Worm (Caenorhabditis elegans) whole organism, mixed stage, embryonic: Measurements from ENCODE around the gene B0361.11.

ENCODE experiments used
- M03D4.4 ChIP-seq: sonication (generic microtip); optimal IDR thresholded peaks from 2 replicates; lab custom pipeline; 2017; ENCODE audit warnings: mild to moderate bottlenecking, missing genetic modification characterization, missing compliant biosample characterization
- bed-3 ChIP-seq: fragments of 200-800 bp; sonication (Bioruptor generic); optimal IDR thresholded peaks from 3 replicates; lab custom pipeline; 2018; ENCODE audit warnings: mild to moderate bottlenecking, missing genetic modification characterization, moderate library complexity, missing compliant biosample characterization
- blmp-1 ChIP-seq: fragments of 150-350 bp; optimal IDR thresholded peaks from 2 replicates; lab custom pipeline; 2014; ENCODE audit warnings: missing biosample characterization, missing genetic modification characterization
- ceh-83 ChIP-seq: fragments of 200-800 bp; sonication (Bioruptor generic); optimal IDR thresholded peaks from 2 replicates; lab custom pipeline; 2018; ENCODE audit warnings: mild to moderate bottlenecking, missing genetic modification characterization, missing compliant biosample characterization
- ces-1 ChIP-seq: fragments of 150-350 bp; optimal IDR thresholded peaks from 2 replicates; lab custom pipeline; 2014; ENCODE audit warnings: missing biosample characterization, missing genetic modification reagents, missing genetic modification characterization
- drap-1 ChIP-seq: fragments of 200-800 bp; sonication (Bioruptor generic); optimal IDR thresholded peaks from 3 replicates; lab custom pipeline; 2018; ENCODE audit warnings: mild to moderate bottlenecking, missing genetic modification characterization, missing compliant biosample characterization
- elt-1 ChIP-seq: sonication (generic microtip); optimal IDR thresholded peaks from 2 replicates; lab custom pipeline; 2017; ENCODE audit warnings: missing genetic modification characterization, mild to moderate bottlenecking, missing compliant biosample characterization, antibody characterized with exemption, moderate library complexity, borderline replicate concordance; ENCODE audit not compliant: insufficient read depth
- elt-3 ChIP-seq: fragments of 150-350 bp; optimal IDR thresholded peaks from 2 replicates; lab custom pipeline; 2014; ENCODE audit warnings: missing biosample characterization, missing genetic modification characterization
- flh-1 ChIP-seq: fragments of 200-800 bp; sonication (Bioruptor generic); optimal IDR thresholded peaks from 2 replicates; lab custom pipeline; 2018; ENCODE audit warnings: mild to moderate bottlenecking, missing genetic modification characterization, moderate library complexity, missing compliant biosample characterization
- ham-2 ChIP-seq: fragments of 200-800 bp; sonication (Bioruptor generic); optimal IDR thresholded peaks from 2 replicates; lab custom pipeline; 2018; ENCODE audit warnings: mild to moderate bottlenecking, missing genetic modification characterization, missing compliant biosample characterization
- hlh-1 ChIP-seq: fragments of 150-350 bp; optimal IDR thresholded peaks from 2 replicates; lab custom pipeline; 2014; ENCODE audit warnings: missing biosample characterization, missing genetic modification reagents, missing genetic modification characterization
- lin-13 ChIP-seq: fragments of 150-350 bp; optimal IDR thresholded peaks from 2 replicates; lab custom pipeline; 2014; ENCODE audit warnings: missing biosample characterization, missing genetic modification characterization
- lin-32 ChIP-seq: fragments of 200-800 bp; sonication (Bioruptor generic); optimal IDR thresholded peaks from 2 replicates; lab custom pipeline; 2018; ENCODE audit warnings: mild to moderate bottlenecking, missing genetic modification characterization, missing compliant biosample characterization
- lsy-2 ChIP-seq: fragments of 150-350 bp; optimal IDR thresholded peaks from 2 replicates; lab custom pipeline; 2014; ENCODE audit warnings: missing biosample characterization, missing genetic modification characterization
- mab-5 ChIP-seq: fragments of 150-350 bp; optimal IDR thresholded peaks from 2 replicates; lab custom pipeline; 2014; ENCODE audit warnings: missing biosample characterization, missing genetic modification characterization
- mep-1 ChIP-seq: fragments of 150-350 bp; optimal IDR thresholded peaks from 2 replicates; lab custom pipeline; 2017; ENCODE audit warnings: missing biosample characterization, missing genetic modification reagents, missing genetic modification characterization, inconsistent platforms
- nhr-12 ChIP-seq: fragments of 150-350 bp; optimal IDR thresholded peaks from 2 replicates; lab custom pipeline; 2014; ENCODE audit warnings: missing biosample characterization, missing genetic modification characterization
- nhr-2 ChIP-seq: fragments of 150-350 bp; optimal IDR thresholded peaks from 2 replicates; lab custom pipeline; 2014; ENCODE audit warnings: missing biosample characterization, missing genetic modification characterization
- nhr-237 ChIP-seq: fragments of 150-350 bp; optimal IDR thresholded peaks from 2 replicates; lab custom pipeline; 2014; ENCODE audit warnings: missing biosample characterization, missing genetic modification characterization
- nhr-28 ChIP-seq: fragments of 150-350 bp; optimal IDR thresholded peaks from 2 replicates; lab custom pipeline; 2014; ENCODE audit warnings: missing biosample characterization, missing genetic modification characterization
- nhr-76 ChIP-seq: sonication (generic microtip); optimal IDR thresholded peaks from 2 replicates; lab custom pipeline; 2017; ENCODE audit warnings: missing biosample characterization, missing genetic modification characterization
- pha-4 ChIP-seq: fragments of 150-350 bp; optimal IDR thresholded peaks from 2 replicates; lab custom pipeline; 2018; ENCODE audit warnings: missing biosample characterization, missing genetic modification reagents, missing genetic modification characterization
- sem-2 ChIP-seq: fragments of 200-800 bp; sonication (Bioruptor generic); optimal IDR thresholded peaks from 2 replicates; lab custom pipeline; 2018; ENCODE audit warnings: mild to moderate bottlenecking, missing genetic modification characterization, missing compliant biosample characterization
- sptf-1 ChIP-seq: sonication (generic microtip); optimal IDR thresholded peaks from 2 replicates; lab custom pipeline; 2017; ENCODE audit warnings: mild to moderate bottlenecking, missing genetic modification characterization, moderate library complexity, missing compliant biosample characterization
- tbx-8 ChIP-seq: fragments of 200-800 bp; sonication (Bioruptor generic); optimal IDR thresholded peaks from 2 replicates; lab custom pipeline; 2018; ENCODE audit warnings: mild to moderate bottlenecking, missing genetic modification characterization, moderate library complexity, missing compliant biosample characterization
- unc-120 ChIP-seq: sonication (generic microtip); optimal IDR thresholded peaks from 2 replicates; lab custom pipeline; 2017; ENCODE audit warnings: missing genetic modification characterization, missing compliant biosample characterization; ENCODE audit not compliant: poor library complexity, severe bottlenecking
- unc-39 ChIP-seq: fragments of 150-350 bp; optimal IDR thresholded peaks from 2 replicates; lab custom pipeline; 2014; ENCODE audit warnings: missing biosample characterization, missing genetic modification characterization
- unc-62 ChIP-seq: fragments of 150-350 bp; optimal IDR thresholded peaks from 2 replicates; lab custom pipeline; 2014; ENCODE audit warnings: missing biosample characterization, missing genetic modification reagents, missing genetic modification characterization
- zip-8 ChIP-seq: fragments of 150-350 bp; optimal IDR thresholded peaks from 2 replicates; lab custom pipeline; 2014; ENCODE audit warnings: missing biosample characterization, missing genetic modification characterization
- ztf-11 ChIP-seq: fragments of 150-350 bp; optimal IDR thresholded peaks from 2 replicates; lab custom pipeline; 2014; ENCODE audit warnings: missing biosample characterization, missing genetic modification characterization

Gene B0361.11

DNA sequence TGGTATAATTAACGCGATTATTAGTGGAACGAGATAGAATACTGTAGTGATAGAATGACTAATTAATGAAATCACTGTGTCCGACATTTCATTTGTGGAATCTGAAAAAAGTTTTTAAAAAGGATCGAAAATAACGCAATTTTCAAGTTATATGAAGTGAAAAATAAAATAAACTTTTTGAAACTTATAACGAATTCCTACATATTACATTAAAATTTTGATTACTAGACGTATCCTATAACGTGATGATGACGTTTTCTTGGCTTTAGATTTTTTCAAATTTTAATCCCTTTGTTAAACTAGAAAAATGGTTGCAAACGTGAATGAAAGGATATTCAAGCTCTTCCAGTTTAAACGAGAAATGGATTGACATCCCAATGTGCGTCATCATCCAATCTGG, 13.1 kb downstream of the B0361.11 start, which contains the start of gene algn-11:
Gene algn-11 (minus strand): TSS at position 101 of the 400 bp plus-strand sequence.
- TF ChIP-seq unc-120 (tag; lab: Kevin White, UChicago): no peak
- TF ChIP-seq sptf-1 (tag; lab: Kevin White, UChicago): no peak
- TF ChIP-seq drap-1 (GFP tag; lab: Kevin White, UChicago): no peak
- TF ChIP-seq sem-2 (GFP tag; lab: Kevin White, UChicago): no peak
- no peak for TF ChIP-seq ztf-11 (tag; lab: Kevin White, UChicago)
- TF ChIP-seq ceh-83 (GFP tag; lab: Kevin White, UChicago): no peak
- TF ChIP-seq pha-4 (tag; lab: Kevin White, UChicago): no peak
- TF ChIP-seq nhr-237: no peak
- TF ChIP-seq tbx-8: no peak
- TF ChIP-seq elt-1: no peak
- TF ChIP-seq lin-13: no peak
- TF ChIP-seq unc-62 (GFP tag; lab: Kevin White, UChicago): no peak
- TF ChIP-seq lsy-2 (tag; lab: Kevin White, UChicago): no peak
- TF ChIP-seq flh-1 (GFP tag; lab: Kevin White, UChicago): no peak
- TF ChIP-seq nhr-76 (tag; lab: Kevin White, UChicago): no peak
- no peak for TF ChIP-seq unc-39
- TF ChIP-seq mep-1 (tag; lab: Kevin White, UChicago): no peak
- no peak for TF ChIP-seq zip-8 (tag; lab: Kevin White, UChicago)

DNA sequence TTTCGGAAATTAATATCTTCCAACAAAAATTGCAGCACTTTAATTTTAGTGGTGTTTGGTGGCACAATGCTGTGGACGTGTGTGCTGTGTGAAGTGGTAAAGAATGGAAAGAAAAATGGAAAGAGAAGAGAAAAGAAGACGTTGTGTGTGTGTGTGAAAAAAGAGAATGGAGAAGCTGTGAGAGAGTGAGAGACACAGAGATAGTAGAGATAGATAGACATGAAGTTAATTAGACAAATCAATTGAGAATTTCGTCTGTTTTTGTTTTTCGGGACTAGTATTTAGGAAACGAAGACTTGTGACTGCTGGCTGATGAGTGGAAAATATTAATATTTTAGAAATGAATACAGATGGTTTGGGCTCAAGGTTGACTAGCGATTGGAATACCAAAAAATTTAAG, 13.8 kb downstream of the B0361.11 start:
- no peak for TF ChIP-seq pha-4 (tag; lab: Kevin White, UChicago)
- TF ChIP-seq zip-8 (tag; lab: Kevin White, UChicago): no peak
- TF ChIP-seq unc-62 (GFP tag; lab: Kevin White, UChicago): no peak
- TF ChIP-seq unc-39: no peak
- no peak for TF ChIP-seq nhr-28 (tag; lab: Kevin White, UChicago)
- no peak for TF ChIP-seq bed-3 (GFP tag; lab: Kevin White, UChicago)
- peak; percentile 70 for TF ChIP-seq ces-1 (GFP tag; lab: Kevin White, UChicago)

DNA sequence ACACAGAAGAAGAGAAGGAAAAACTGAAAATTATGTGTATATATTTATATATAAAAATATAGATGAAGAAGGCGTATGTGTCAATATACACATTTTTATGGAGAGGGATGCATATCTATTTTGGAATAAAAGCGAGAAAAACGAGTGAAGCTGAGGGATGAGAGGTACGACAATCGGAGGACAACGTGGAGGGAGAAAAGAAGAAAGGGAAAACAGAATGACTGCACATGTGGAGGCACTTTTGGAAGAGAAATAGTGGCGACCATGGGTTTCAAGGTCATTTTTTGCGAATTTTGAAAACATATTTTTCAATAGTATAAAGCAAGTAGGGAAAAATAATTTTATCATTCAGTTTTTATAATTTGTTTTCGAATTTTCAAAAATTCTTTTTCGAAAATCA, 15.2 kb downstream of the B0361.11 start:
- TF ChIP-seq nhr-2 (tag; lab: Kevin White, UChicago) (no peak), blmp-1 (tag; lab: Kevin White, UChicago) (peak; percentile 59), unc-39 (no peak)

ce11 chrIII:7293075-7293684, 15.8 kb downstream of the B0361.11 start, which contains the start of gene cwf-19L2:
Gene cwf-19L2, plus strand, starts transcription at chrIII:7293634.
- TF ChIP-seq lsy-2 (tag; lab: Kevin White, UChicago) (peak; percentile 89), hlh-1 (no peak)

DNA sequence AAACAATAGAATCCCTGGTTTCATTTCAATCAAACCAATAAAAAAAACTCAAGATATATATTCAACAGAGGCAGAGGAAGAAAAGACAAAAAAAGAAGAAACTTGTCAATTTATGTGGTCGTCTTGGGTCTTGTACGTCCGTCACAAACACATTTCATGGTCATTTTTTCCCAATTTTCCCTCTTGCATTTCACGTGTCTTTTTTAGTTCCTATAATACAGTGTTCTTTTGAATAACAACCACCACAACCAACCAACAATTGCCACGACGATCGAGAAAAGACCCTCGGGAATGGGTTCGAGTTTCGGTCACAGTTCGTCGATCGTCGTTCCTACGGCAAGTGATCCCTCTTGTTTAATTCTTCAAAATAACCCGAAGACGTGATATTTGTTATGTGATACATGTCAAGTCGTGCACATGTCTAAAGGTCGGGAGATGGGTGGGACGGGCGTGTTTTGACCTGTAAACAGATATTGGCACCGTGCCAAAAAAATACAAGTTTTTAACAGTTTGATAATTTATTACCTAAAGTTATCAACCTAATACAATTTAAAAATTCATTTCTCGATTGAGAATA, 18.8 kb downstream of the B0361.11 start:
- TF ChIP-seq ceh-83 (GFP tag; lab: Kevin White, UChicago) (no peak), mep-1 (tag; lab: Kevin White, UChicago) (no peak), unc-62 (GFP tag; lab: Kevin White, UChicago) (no peak), sptf-1 (tag; lab: Kevin White, UChicago) (no peak), hlh-1 (no peak), ham-2 (GFP tag; lab: Kevin White, UChicago) (no peak), unc-120 (tag; lab: Kevin White, UChicago) (no peak), nhr-12 (no peak), unc-39 (no peak), tbx-8 (no peak), ztf-11 (tag; lab: Kevin White, UChicago) (no peak), M03D4.4 (tag; lab: Kevin White, UChicago) (no peak), lin-32 (GFP tag; lab: Kevin White, UChicago) (no peak), elt-3 (tag; lab: Kevin White, UChicago) (no peak), mab-5 (no peak), pha-4 (tag; lab: Kevin White, UChicago) (no peak)
